Worm (Caenorhabditis elegans) whole organism, mixed stage, embryonic: ENCODE results near the gene tiar-2.

ENCODE experiments used
- M03D4.4 ChIP-seq: sonication (generic microtip); optimal IDR thresholded peaks from 2 replicates; lab custom pipeline; 2017; ENCODE audit warnings: mild to moderate bottlenecking, missing genetic modification characterization, missing compliant biosample characterization
- bed-3 ChIP-seq: fragments of 200-800 bp; sonication (Bioruptor generic); optimal IDR thresholded peaks from 3 replicates; lab custom pipeline; 2018; ENCODE audit warnings: mild to moderate bottlenecking, missing genetic modification characterization, moderate library complexity, missing compliant biosample characterization
- ceh-39 ChIP-seq: fragments of 150-350 bp; optimal IDR thresholded peaks from 2 replicates; lab custom pipeline; 2014; ENCODE audit warnings: missing biosample characterization, missing genetic modification characterization
- ceh-43 ChIP-seq: fragments of 200-800 bp; sonication (Bioruptor generic); optimal IDR thresholded peaks from 2 replicates; lab custom pipeline; 2018; ENCODE audit warnings: mild to moderate bottlenecking, missing genetic modification characterization, moderate library complexity, missing compliant biosample characterization
- ceh-83 ChIP-seq: fragments of 200-800 bp; sonication (Bioruptor generic); optimal IDR thresholded peaks from 2 replicates; lab custom pipeline; 2018; ENCODE audit warnings: mild to moderate bottlenecking, missing genetic modification characterization, missing compliant biosample characterization
- ces-1 ChIP-seq: fragments of 150-350 bp; optimal IDR thresholded peaks from 2 replicates; lab custom pipeline; 2014; ENCODE audit warnings: missing biosample characterization, missing genetic modification reagents, missing genetic modification characterization
- cnd-1 ChIP-seq: fragments of 200-800 bp; sonication (Bioruptor generic); optimal IDR thresholded peaks from 2 replicates; lab custom pipeline; 2018; ENCODE audit warnings: mild to moderate bottlenecking, missing genetic modification characterization, missing compliant biosample characterization
- drap-1 ChIP-seq: fragments of 200-800 bp; sonication (Bioruptor generic); optimal IDR thresholded peaks from 3 replicates; lab custom pipeline; 2018; ENCODE audit warnings: mild to moderate bottlenecking, missing genetic modification characterization, missing compliant biosample characterization
- elt-1 ChIP-seq: sonication (generic microtip); optimal IDR thresholded peaks from 2 replicates; lab custom pipeline; 2017; ENCODE audit warnings: missing genetic modification characterization, mild to moderate bottlenecking, missing compliant biosample characterization, antibody characterized with exemption, moderate library complexity, borderline replicate concordance; ENCODE audit not compliant: insufficient read depth
- elt-3 ChIP-seq: fragments of 150-350 bp; optimal IDR thresholded peaks from 2 replicates; lab custom pipeline; 2014; ENCODE audit warnings: missing biosample characterization, missing genetic modification characterization
- flh-1 ChIP-seq: fragments of 200-800 bp; sonication (Bioruptor generic); optimal IDR thresholded peaks from 2 replicates; lab custom pipeline; 2018; ENCODE audit warnings: mild to moderate bottlenecking, missing genetic modification characterization, moderate library complexity, missing compliant biosample characterization
- ham-2 ChIP-seq: fragments of 200-800 bp; sonication (Bioruptor generic); optimal IDR thresholded peaks from 2 replicates; lab custom pipeline; 2018; ENCODE audit warnings: mild to moderate bottlenecking, missing genetic modification characterization, missing compliant biosample characterization
- hlh-1 ChIP-seq: fragments of 150-350 bp; optimal IDR thresholded peaks from 2 replicates; lab custom pipeline; 2014; ENCODE audit warnings: missing biosample characterization, missing genetic modification reagents, missing genetic modification characterization
- lin-13 ChIP-seq: fragments of 150-350 bp; optimal IDR thresholded peaks from 2 replicates; lab custom pipeline; 2014; ENCODE audit warnings: missing biosample characterization, missing genetic modification characterization
- lin-32 ChIP-seq: fragments of 200-800 bp; sonication (Bioruptor generic); optimal IDR thresholded peaks from 2 replicates; lab custom pipeline; 2018; ENCODE audit warnings: mild to moderate bottlenecking, missing genetic modification characterization, missing compliant biosample characterization
- lsy-2 ChIP-seq: fragments of 150-350 bp; optimal IDR thresholded peaks from 2 replicates; lab custom pipeline; 2014; ENCODE audit warnings: missing biosample characterization, missing genetic modification characterization
- mab-5 ChIP-seq: fragments of 150-350 bp; optimal IDR thresholded peaks from 2 replicates; lab custom pipeline; 2014; ENCODE audit warnings: missing biosample characterization, missing genetic modification characterization
- mep-1 ChIP-seq: fragments of 150-350 bp; optimal IDR thresholded peaks from 2 replicates; lab custom pipeline; 2017; ENCODE audit warnings: missing biosample characterization, missing genetic modification reagents, missing genetic modification characterization, inconsistent platforms
- mls-2 ChIP-seq: sonication (generic microtip); optimal IDR thresholded peaks from 2 replicates; lab custom pipeline; 2016; ENCODE audit warnings: mild to moderate bottlenecking, missing genetic modification characterization, moderate library complexity, missing compliant biosample characterization
- nhr-12 ChIP-seq: fragments of 150-350 bp; optimal IDR thresholded peaks from 2 replicates; lab custom pipeline; 2014; ENCODE audit warnings: missing biosample characterization, missing genetic modification characterization
- nhr-2 ChIP-seq: fragments of 150-350 bp; optimal IDR thresholded peaks from 2 replicates; lab custom pipeline; 2014; ENCODE audit warnings: missing biosample characterization, missing genetic modification characterization
- nhr-237 ChIP-seq: fragments of 150-350 bp; optimal IDR thresholded peaks from 2 replicates; lab custom pipeline; 2014; ENCODE audit warnings: missing biosample characterization, missing genetic modification characterization
- nhr-28 ChIP-seq: fragments of 150-350 bp; optimal IDR thresholded peaks from 2 replicates; lab custom pipeline; 2014; ENCODE audit warnings: missing biosample characterization, missing genetic modification characterization
- nhr-76 ChIP-seq: sonication (generic microtip); optimal IDR thresholded peaks from 2 replicates; lab custom pipeline; 2017; ENCODE audit warnings: missing biosample characterization, missing genetic modification characterization
- sem-2 ChIP-seq: fragments of 200-800 bp; sonication (Bioruptor generic); optimal IDR thresholded peaks from 2 replicates; lab custom pipeline; 2018; ENCODE audit warnings: mild to moderate bottlenecking, missing genetic modification characterization, missing compliant biosample characterization
- snpc-4 ChIP-seq: fragments of 150-350 bp; optimal IDR thresholded peaks from 2 replicates; lab custom pipeline; 2014; ENCODE audit warnings: missing biosample characterization, missing genetic modification characterization
- sptf-1 ChIP-seq: sonication (generic microtip); optimal IDR thresholded peaks from 2 replicates; lab custom pipeline; 2017; ENCODE audit warnings: mild to moderate bottlenecking, missing genetic modification characterization, moderate library complexity, missing compliant biosample characterization
- tbx-8 ChIP-seq: fragments of 200-800 bp; sonication (Bioruptor generic); optimal IDR thresholded peaks from 2 replicates; lab custom pipeline; 2018; ENCODE audit warnings: mild to moderate bottlenecking, missing genetic modification characterization, moderate library complexity, missing compliant biosample characterization
- unc-120 ChIP-seq: sonication (generic microtip); optimal IDR thresholded peaks from 2 replicates; lab custom pipeline; 2017; ENCODE audit warnings: missing genetic modification characterization, missing compliant biosample characterization; ENCODE audit not compliant: poor library complexity, severe bottlenecking
- unc-39 ChIP-seq: fragments of 150-350 bp; optimal IDR thresholded peaks from 2 replicates; lab custom pipeline; 2014; ENCODE audit warnings: missing biosample characterization, missing genetic modification characterization
- unc-62 ChIP-seq: fragments of 150-350 bp; optimal IDR thresholded peaks from 2 replicates; lab custom pipeline; 2014; ENCODE audit warnings: missing biosample characterization, missing genetic modification reagents, missing genetic modification characterization
- zip-8 ChIP-seq: fragments of 150-350 bp; optimal IDR thresholded peaks from 2 replicates; lab custom pipeline; 2014; ENCODE audit warnings: missing biosample characterization, missing genetic modification characterization

Gene tiar-2

ce11 chrII:12798814-12799213 lies 30.3 kb downstream of the tiar-2 start:
- TF ChIP-seq drap-1: peak; percentile 5
- TF ChIP-seq ham-2: peak; percentile 75
- TF ChIP-seq sptf-1 (tag; lab: Kevin White, UChicago): peak; percentile 31
- peak; percentile 31 for TF ChIP-seq unc-62 (GFP tag; lab: Kevin White, UChicago)
- no peak for TF ChIP-seq tbx-8
- TF ChIP-seq ceh-39 (tag; lab: Kevin White, UChicago): peak; percentile 16
- no peak for TF ChIP-seq M03D4.4 (tag; lab: Kevin White, UChicago)
- peak; percentile 75 for TF ChIP-seq unc-120 (tag; lab: Kevin White, UChicago)
- peak; percentile 72 for TF ChIP-seq elt-1 (tag; lab: Kevin White, UChicago)
- TF ChIP-seq elt-3 (tag; lab: Kevin White, UChicago): peak; percentile 59
- peak; percentile 68 for TF ChIP-seq hlh-1 (tag; lab: Kevin White, UChicago)
- TF ChIP-seq nhr-28 (tag; lab: Kevin White, UChicago): no peak

- TF ChIP-seq cnd-1: peak; percentile 13
- TF ChIP-seq hlh-1 (tag; lab: Kevin White, UChicago): no peak
- TF ChIP-seq snpc-4 (tag; lab: Kevin White, UChicago): no peak
- TF ChIP-seq sptf-1 (tag; lab: Kevin White, UChicago): no peak
- no peak for TF ChIP-seq ceh-83 (GFP tag; lab: Kevin White, UChicago)
- TF ChIP-seq zip-8 (tag; lab: Kevin White, UChicago): no peak
- TF ChIP-seq ceh-43 (GFP tag; lab: Kevin White, UChicago): no peak
- no peak for TF ChIP-seq mls-2 (tag; lab: Kevin White, UChicago)
- TF ChIP-seq nhr-2 (tag; lab: Kevin White, UChicago): peak; percentile 3
- TF ChIP-seq mab-5 (tag; lab: Kevin White, UChicago): no peak
Measured at ce11 chrII:12799364-12799763, 30.9 kb downstream of the tiar-2 start.

ce11 chrII:12799927-12800522 lies 31.5 kb downstream of the tiar-2 start:
- TF ChIP-seq ceh-43 (GFP tag; lab: Kevin White, UChicago): no peak
- no peak for TF ChIP-seq ceh-83 (GFP tag; lab: Kevin White, UChicago)
- no peak for TF ChIP-seq bed-3 (GFP tag; lab: Kevin White, UChicago)
- peak; percentile 92 for TF ChIP-seq lsy-2
- no peak for TF ChIP-seq snpc-4 (tag; lab: Kevin White, UChicago)
- TF ChIP-seq lin-13 (tag; lab: Kevin White, UChicago): peak; percentile 1
- TF ChIP-seq sptf-1 (tag; lab: Kevin White, UChicago): no peak
- TF ChIP-seq hlh-1 (tag; lab: Kevin White, UChicago): peak; percentile 25
- TF ChIP-seq ham-2: no peak
- TF ChIP-seq sem-2 (GFP tag; lab: Kevin White, UChicago): no peak
- TF ChIP-seq lin-32: no peak
- no peak for TF ChIP-seq mep-1 (tag; lab: Kevin White, UChicago)
- no peak for TF ChIP-seq unc-39 (tag; lab: Kevin White, UChicago)
- no peak for TF ChIP-seq ces-1 (GFP tag; lab: Kevin White, UChicago)
- TF ChIP-seq elt-1 (tag; lab: Kevin White, UChicago): no peak
- TF ChIP-seq nhr-28 (tag; lab: Kevin White, UChicago): no peak
- TF ChIP-seq mab-5 (tag; lab: Kevin White, UChicago): no peak
- no peak for TF ChIP-seq nhr-237 (tag; lab: Kevin White, UChicago)
- TF ChIP-seq flh-1 (GFP tag; lab: Kevin White, UChicago): no peak
- TF ChIP-seq unc-120 (tag; lab: Kevin White, UChicago): no peak
- TF ChIP-seq drap-1: no peak
- TF ChIP-seq nhr-76 (tag; lab: Kevin White, UChicago): no peak
- no peak for TF ChIP-seq nhr-12 (tag; lab: Kevin White, UChicago)

ce11 chrII:12805161-12805560 lies 36.7 kb downstream of the tiar-2 start, which contains the start of the genes Y46G5A.18 and Y46G5A.47:
Gene Y46G5A.18 (minus strand): TSS chrII:12805261.
Gene Y46G5A.47 (minus strand): TSS chrII:12805306.
- TF ChIP-seq nhr-2 (tag; lab: Kevin White, UChicago) (no peak), ceh-83 (GFP tag; lab: Kevin White, UChicago) (no peak), ceh-39 (tag; lab: Kevin White, UChicago) (no peak), mab-5 (tag; lab: Kevin White, UChicago) (no peak), lin-13 (tag; lab: Kevin White, UChicago) (no peak), unc-62 (GFP tag; lab: Kevin White, UChicago) (no peak), nhr-237 (tag; lab: Kevin White, UChicago) (no peak), unc-120 (tag; lab: Kevin White, UChicago) (no peak), mls-2 (tag; lab: Kevin White, UChicago) (no peak)
